Fruit fly (Drosophila melanogaster) whole organism: ENCODE data around the gene CG10019.

Experiments used
- CG8478 ChIP-seq: fragments of >200 bp; optimal IDR thresholded peaks from 2 replicates; lab custom pipeline; 2018; ENCODE audit warnings: inconsistent platforms
- Dll ChIP-seq: fragments of >200 bp; optimal IDR thresholded peaks from 2 replicates; lab custom pipeline; 2017
- EcR ChIP-seq, 2 experiments: fragments of >200 bp; optimal IDR thresholded peaks; 2 replicates each; lab custom pipeline; 2017; ENCODE audit warnings: missing biosample characterization in 2 of 2, missing genetic modification characterization in 2 of 2, missing genetic modification reagents in 2 of 2
- pan ChIP-seq: fragments of >200 bp; optimal IDR thresholded peaks from 2 replicates; lab custom pipeline; 2017
- psq ChIP-seq: fragments of >200 bp; optimal IDR thresholded peaks from 2 replicates; lab custom pipeline; 2017
- usp ChIP-seq: fragments of >200 bp; optimal IDR thresholded peaks from 2 replicates; lab custom pipeline; 2017; ENCODE audit warnings: missing biosample characterization, missing genetic modification characterization, mixed read lengths

CG10019 gene

DNA sequence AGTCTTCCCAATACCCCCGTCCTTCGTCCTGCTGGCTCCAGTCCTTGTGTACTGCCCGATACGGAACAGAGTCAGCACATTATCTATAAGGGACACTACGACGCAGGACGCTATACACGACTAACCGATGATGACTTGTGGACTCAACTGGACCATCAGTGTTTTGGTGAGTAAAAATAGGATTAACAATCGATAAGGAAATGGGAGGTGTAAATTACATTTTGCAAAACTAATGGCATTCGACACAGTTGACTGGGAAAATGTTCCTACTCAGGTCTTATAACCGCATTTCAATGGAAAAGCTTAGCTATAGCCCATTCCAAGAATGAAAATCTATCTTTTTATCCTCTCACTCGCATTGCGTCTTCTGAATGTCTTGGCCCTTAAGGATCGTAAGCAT lies 34.9 kb downstream of the CG10019 start, which contains the start of gene CG43703:
Gene CG43703, plus strand, starts transcription at position 301 of the 400 bp plus-strand sequence.
- no peak for TF ChIP-seq psq
- no peak for TF ChIP-seq CG8478 (lab: Kevin White, UChicago)
- no peak for TF ChIP-seq EcR (GFP tag; optimal IDR thresholded peaks at IDR 0.05; lab: Kevin White, UChicago)
- no peak for TF ChIP-seq pan
- TF ChIP-seq Dll (lab: Kevin White, UChicago) = no peak
- TF ChIP-seq usp (GFP tag; lab: Kevin White, UChicago) = no peak

DNA sequence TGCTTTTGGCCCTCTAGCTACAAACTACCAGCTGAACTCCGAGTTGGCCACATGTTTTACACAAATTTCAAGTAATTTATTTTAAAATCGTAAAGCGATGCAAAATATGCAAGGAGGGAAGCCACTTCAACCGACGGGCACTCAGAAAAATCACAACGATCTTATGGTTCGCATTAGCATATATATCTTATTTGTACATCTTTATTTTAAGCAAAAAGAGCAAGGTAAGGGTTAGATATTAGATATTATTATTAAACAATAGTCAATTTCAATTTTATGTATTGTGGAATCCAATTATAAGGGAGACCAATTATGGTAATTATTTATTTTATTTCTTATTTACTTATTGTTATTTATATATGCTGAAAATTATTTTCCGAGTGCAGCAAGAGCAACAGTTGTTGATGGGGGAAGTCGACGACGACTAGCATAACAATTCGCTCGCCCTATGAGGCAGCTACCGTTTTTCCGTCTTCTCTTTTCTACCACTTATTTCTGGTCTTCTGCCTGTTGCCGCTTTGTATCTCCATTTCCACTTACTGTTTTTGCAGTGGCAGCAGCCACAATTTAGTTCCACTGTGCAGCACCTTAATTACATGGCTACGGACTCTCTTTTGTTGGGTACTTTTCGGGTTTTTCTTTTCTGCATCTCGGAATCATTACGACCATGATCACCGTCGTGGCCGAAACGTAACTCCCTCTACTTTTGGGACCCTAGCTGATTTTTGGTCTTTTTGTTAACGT lies 39.6 kb downstream of the CG10019 start:
- TF ChIP-seq CG8478 (lab: Kevin White, UChicago) (no peak), pan (no peak), usp (GFP tag; lab: Kevin White, UChicago) (no peak), psq (no peak), Dll (lab: Kevin White, UChicago) (no peak)

DNA sequence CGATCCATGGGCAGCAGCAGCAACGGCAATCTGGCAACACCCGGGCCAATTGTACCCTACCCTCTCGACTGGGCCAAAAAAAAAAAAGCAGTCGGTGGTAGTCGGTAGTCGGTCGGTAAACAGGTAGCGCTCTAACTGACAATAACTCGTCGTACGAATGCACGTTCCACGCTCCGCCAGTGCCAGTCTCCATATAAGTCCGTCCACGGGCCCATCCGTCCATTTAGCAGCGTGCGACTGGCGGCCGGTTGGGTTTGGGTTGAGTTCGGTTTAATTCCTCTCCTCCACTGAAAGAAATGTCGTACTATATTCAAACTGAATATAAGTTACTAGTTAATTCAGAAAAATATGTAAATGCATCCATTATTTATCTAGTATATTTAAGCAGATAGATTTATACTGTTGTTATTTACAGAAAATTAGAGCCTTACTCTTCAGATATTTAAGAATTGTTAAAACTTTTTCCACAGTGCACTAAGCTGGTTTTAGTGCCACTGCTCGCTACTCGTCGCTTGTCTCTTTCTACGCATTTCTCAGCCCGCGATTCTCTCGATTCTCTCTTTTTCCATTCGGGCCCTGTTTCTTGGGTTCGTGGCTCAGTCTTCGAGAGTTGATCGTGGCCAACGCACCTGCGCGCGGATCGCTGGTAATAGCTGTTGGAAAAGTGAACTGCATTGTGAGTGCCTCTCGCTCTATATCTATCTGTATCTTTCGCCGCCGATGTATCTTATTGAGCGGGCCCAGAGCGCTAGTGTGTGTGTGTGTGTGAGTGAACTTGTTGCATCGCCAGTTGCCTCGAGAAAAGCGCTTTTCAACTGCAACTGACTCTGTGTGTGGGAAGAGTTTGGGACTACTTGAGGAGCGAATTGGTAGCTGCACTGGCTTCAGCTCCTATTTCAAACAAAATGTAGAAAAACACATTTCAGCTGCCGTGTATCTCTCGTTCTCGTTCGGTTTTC lies 41.1 kb downstream of the CG10019 start, which contains the start of gene bowl:
Gene bowl, plus strand, starts transcription at position 592 of the 959 bp plus-strand sequence.
- TF ChIP-seq EcR (GFP tag; optimal IDR thresholded peaks at IDR 0.05; lab: Kevin White, UChicago) (no peak), Dll (lab: Kevin White, UChicago) (peak; percentile 70), pan (no peak), usp (GFP tag; lab: Kevin White, UChicago) (no peak), CG8478 (lab: Kevin White, UChicago) (no peak), psq (no peak)

DNA sequence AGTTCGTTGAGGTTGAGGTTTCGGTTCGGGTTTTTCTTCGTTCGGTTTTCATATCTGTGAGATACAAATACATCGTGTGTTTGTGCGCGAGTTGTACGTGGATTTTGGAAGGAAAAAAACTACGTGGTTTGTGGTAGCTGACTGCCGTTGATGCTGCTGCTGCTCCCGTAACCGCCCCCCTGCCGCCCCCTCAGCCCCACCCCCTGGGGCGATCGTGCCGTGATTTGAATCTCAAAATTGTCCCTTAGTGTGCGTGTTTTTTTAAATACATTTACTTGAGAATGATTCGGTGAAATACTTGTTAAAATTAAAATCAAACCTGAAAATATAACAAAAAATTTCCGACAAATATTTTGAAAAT lies 41.8 kb downstream of the CG10019 start:
- TF ChIP-seq pan (no peak), CG8478 (lab: Kevin White, UChicago) (no peak), EcR (GFP tag; optimal IDR thresholded peaks at IDR 0.05; lab: Kevin White, UChicago) (no peak), Dll (lab: Kevin White, UChicago) (no peak), psq (no peak), usp (GFP tag; lab: Kevin White, UChicago) (no peak)

DNA sequence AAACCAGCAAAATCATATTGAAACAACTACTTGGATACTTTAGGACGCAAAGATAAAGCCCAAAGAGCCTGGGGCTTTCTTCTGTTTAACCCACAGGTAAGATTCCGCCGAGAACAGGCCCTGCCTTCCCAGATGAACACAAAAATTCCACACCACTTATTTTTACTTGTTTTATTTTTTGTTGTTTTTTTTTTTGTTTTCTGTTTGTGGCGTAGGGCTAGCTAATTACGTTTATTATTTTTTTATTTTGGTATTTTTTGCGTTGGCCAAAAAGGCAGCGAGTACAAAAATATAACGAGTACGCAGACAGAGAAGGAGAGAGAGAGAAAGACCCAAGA lies 42.3 kb downstream of the CG10019 start:
- no peak for TF ChIP-seq CG8478 (lab: Kevin White, UChicago)
- TF ChIP-seq Dll (lab: Kevin White, UChicago) = no peak
- no peak for TF ChIP-seq psq
- no peak for TF ChIP-seq usp (GFP tag; lab: Kevin White, UChicago)
- TF ChIP-seq pan = no peak
- TF ChIP-seq EcR (GFP tag; optimal IDR thresholded peaks at IDR 0.05; lab: Kevin White, UChicago) = no peak

DNA sequence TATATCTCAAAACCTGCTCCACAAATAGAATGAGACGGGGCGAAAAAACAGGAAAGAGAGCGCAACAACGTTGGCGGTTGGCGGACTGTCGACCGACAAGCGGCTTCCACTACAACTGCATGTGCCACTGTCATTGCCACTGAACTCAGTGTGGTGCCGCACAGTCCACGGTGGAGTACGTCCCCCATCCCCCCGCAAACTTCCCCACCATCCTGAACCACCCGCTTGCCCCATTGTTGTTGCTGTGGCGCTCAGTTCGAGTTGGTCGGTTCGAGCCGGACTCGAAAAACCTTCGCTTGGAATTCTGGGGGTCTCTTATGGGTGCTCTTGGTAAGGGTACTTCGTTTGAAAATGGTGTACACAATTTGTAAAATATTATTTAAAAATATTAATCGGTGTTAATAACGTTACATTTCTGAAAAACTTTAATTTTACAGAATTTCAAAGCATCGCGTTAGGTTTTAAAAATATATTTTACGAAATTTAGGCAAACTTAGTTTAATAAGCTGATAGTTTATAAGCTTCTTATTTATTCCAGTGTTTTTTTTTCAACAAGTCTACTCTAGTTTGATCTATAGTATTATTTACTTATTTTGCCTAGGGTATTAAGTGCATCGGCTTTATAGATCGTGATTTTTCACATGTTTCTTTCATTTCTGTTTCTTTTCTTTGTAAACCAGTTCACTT lies 42.8 kb downstream of the CG10019 start:
- TF ChIP-seq EcR (GFP tag; optimal IDR thresholded peaks at IDR 0.05; lab: Kevin White, UChicago) (peak in 1 of 2 experiments; percentile 67), psq (no peak)

DNA sequence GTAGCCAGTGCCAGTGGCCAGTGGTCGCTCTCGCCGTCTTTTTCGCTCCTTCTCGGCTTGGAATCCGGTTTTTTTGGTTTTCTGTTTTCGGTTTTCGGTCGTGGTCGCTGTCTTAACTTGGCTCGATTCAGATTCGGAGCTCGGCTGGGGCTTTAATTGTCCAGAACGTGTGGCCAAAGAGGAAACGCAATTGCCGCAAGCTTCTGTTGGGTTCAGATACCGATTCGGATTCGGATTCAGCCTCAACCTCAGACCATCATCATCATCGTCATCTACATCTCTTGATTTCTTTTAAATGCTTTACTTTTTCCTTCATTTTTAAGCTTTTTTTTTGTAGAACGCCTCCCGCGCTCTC lies 43.3 kb downstream of the CG10019 start:
- TF ChIP-seq Dll (lab: Kevin White, UChicago) = no peak
- TF ChIP-seq usp (GFP tag; lab: Kevin White, UChicago) = no peak
- no peak for TF ChIP-seq pan
- no peak for TF ChIP-seq EcR (GFP tag; optimal IDR thresholded peaks at IDR 0.05; lab: Kevin White, UChicago)
- TF ChIP-seq CG8478 (lab: Kevin White, UChicago) = no peak
- TF ChIP-seq psq = no peak

DNA sequence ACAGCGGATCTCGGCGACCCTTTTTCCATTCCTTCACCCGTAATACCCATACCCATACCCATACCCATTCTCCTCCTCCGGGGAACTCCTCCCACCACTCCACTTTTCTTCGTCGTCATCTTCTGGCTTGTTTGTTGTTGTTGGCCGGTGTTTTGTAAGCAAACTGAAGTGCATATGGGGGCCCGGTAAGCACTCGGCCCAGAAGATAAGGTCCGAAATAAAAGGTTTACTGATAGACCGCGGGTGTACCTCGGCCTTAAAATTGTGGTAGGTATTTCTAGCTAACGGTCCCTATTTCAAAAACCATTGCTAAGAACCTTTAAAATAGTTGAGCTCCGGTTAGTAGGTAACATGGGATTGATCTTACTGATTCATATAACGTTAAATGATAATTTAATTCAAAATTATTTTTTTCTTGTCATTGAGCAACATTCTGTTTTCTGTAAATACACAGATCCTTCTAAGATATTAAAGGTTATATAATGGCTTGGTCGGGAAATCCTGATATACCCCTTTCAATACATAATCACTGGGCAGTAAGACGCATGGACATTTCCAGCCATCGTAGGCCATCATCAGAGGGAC lies 45.6 kb downstream of the CG10019 start:
- TF ChIP-seq pan (peak; percentile 82), psq (no peak)

DNA sequence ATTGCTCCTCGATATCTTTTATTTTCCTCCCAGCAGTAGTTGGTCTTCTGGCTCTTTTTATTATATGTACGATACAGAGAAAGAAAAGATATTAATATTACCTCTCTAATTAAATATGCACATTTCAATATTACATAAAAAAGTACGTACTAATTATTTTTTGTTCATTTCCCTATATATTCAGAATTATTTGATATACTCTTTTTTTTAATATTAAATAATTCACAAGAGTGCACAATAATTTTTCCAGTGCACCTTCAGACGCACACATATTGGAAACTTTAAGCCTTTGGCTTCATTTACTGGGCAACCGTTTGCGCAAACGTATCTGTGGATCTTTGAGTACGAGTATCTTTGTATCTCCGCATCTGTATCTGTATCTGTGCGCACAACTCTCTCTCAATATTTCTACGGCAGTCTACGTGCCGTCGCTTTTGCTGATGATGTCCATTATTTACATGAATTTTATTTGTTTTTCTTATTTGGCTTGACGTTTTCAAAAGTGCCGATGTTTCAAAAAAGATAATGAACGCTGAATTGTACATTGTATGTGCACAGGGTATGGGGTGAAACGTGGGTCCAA lies 46.4 kb downstream of the CG10019 start:
- TF ChIP-seq usp (GFP tag; lab: Kevin White, UChicago) (no peak), psq (no peak), pan (no peak), CG8478 (lab: Kevin White, UChicago) (no peak)

DNA sequence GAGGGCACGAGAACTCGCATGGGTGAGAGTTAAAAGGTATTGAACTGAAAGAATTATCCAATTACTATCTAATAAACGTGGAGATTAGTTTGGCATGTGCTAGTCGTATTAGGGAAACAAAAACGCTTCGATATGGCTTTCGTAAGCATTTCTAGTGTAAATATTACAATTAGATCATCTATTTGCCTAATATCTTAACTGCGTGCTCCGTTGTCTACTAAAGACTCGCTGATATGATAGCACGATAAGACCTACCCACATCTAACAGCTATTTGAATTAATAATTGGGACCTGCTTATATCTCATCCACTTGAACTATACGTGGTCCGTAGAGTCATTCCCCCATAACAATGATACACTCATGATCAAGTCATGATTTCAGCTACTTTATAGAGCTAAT lies 47.2 kb downstream of the CG10019 start:
- no peak for TF ChIP-seq CG8478 (lab: Kevin White, UChicago)
- TF ChIP-seq pan = no peak
- TF ChIP-seq usp (GFP tag; lab: Kevin White, UChicago) = no peak
- no peak for TF ChIP-seq psq
- no peak for TF ChIP-seq Dll (lab: Kevin White, UChicago)
- TF ChIP-seq EcR (GFP tag; optimal IDR thresholded peaks at IDR 0.05; lab: Kevin White, UChicago) = no peak

DNA sequence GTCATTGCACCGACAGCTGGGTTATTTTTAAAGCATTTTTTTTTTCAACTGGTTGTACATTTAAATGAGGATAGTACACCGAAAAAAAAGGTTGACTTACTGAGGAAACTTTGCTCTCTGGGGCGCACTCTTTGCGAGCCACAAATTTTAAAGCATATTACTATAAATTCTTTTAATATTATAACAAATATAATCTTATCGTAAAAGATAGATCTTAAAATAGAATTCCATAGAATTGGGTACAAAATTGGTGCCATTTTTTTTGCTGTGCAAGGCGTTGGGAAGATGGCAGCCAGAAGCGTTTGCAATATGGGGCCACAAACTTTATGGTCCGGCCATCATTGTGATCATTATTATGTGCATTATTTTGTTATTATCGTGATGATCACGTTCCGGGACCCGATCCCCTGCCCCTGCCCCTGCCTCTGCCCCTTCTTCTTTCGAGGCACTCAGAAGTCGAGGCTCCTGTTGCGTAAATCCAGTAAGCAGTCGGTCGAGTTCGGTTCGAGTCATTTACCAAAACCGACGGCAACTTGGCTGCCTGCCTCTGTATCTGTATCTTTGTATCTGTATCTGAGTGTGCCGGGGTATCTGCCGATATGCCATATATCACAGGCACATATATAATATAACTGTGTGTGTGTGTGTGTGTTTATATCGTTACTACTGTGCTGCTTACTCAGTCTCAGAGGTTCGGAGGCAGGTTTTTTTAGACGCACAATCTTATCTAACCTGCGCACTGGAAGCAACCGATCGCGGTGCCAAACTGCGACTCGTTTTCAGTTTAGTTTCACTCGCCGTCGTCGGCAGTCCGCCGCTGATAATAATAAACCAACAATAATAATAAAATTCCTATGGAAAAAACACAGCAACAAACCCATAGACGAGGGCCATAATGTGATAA lies 48.1 kb downstream of the CG10019 start:
- no peak for TF ChIP-seq psq
- no peak for TF ChIP-seq usp (GFP tag; lab: Kevin White, UChicago)
- TF ChIP-seq CG8478 (lab: Kevin White, UChicago) = no peak
- no peak for TF ChIP-seq pan
- no peak for TF ChIP-seq EcR (GFP tag; optimal IDR thresholded peaks at IDR 0.05; lab: Kevin White, UChicago)
- peak; percentile 10 for TF ChIP-seq Dll (lab: Kevin White, UChicago)
